Worm (Caenorhabditis elegans): ENCODE measurements around the gene srbc-33.

ce11 chrV:3451646-3452045 lies 33.0 kb downstream of the srbc-33 start:
- TF ChIP-seq lim-6 (tag; optimal IDR thresholded peaks at IDR 0.05), result no peak
- TF ChIP-seq tbx-2 (tag; optimal IDR thresholded peaks at IDR 0.05), result no peak
- no peak for TF ChIP-seq pax-1 (tag; optimal IDR thresholded peaks at IDR 0.05)
